Fruit fly (Drosophila melanogaster): ENCODE data around the gene CG14297.

DNA sequence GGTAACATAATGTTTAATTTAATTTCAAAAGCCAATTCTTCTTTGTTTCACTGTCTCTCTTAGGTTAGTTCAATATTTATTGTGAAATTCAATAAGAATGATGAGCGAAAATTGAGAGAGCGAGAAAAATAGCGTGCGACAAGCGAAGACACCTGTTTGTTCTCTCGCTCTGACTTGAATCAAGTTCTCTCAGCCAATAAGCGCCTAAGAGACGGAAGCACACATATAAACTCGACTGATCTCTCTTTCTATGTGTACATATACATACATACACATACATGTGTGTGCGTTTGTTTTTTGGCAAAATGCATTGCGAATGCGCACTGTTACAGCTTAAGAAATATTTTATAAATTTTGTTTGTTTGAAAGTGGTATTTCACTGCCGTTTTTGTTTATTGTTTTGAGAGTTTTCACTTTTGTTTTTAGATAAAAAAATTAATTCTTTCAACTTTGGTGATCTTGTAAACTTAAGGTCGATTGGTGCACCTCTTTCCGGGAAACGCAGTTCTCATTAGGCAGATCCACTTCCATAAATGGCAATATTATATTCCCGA is 25.4 kb downstream of the CG14297 start:
- TF ChIP-seq shn (GFP tag; optimal IDR thresholded peaks at IDR 0.05) (no peak), Oli (tag; optimal IDR thresholded peaks at IDR 0.05) (no peak), crp (GFP tag; optimal IDR thresholded peaks at IDR 0.05) (peak in 1 of 2 experiments; percentile 12), pan (optimal IDR thresholded peaks at IDR 0.05) (no peak), pan (GFP tag; optimal IDR thresholded peaks at IDR 0.05 in 1 of 2, IDR thresholded peaks at IDR 0.05 in 1 of 2) (peak in 1 of 2 experiments; percentile 45), CG17912 (GFP tag; optimal IDR thresholded peaks at IDR 0.05) (no peak), Hr39 (optimal IDR thresholded peaks at IDR 0.05) (no peak), CG7357 (GFP tag; IDR thresholded peaks at IDR 0.05) (no peak), CG16779 (GFP tag; IDR thresholded peaks at IDR 0.05) (no peak), CG10431 (GFP tag; optimal IDR thresholded peaks at IDR 0.05) (no peak), HmgZ (tag; optimal IDR thresholded peaks at IDR 0.05) (peak; percentile 31), zen (tag; optimal IDR thresholded peaks at IDR 0.05) (no peak), her (GFP tag; optimal IDR thresholded peaks at IDR 0.05) (no peak), CG14667 (GFP tag; IDR thresholded peaks at IDR 0.05) (no peak)

Measured in whole organism, embryonic.